Worm (Caenorhabditis elegans) whole organism, L2 larva: ENCODE data around the gene K01D12.1.

Source experiments
- R02D3.7 ChIP-seq: fragments of 150-350 bp; optimal IDR thresholded peaks from 2 replicates; lab custom pipeline; 2014; ENCODE audit warnings: missing biosample characterization, missing genetic modification characterization
- ztf-11 ChIP-seq: sonication (generic microtip); optimal IDR thresholded peaks from 2 replicates; lab custom pipeline; 2017; ENCODE audit warnings: missing biosample characterization, missing genetic modification characterization

- TF ChIP-seq R02D3.7 (tag; lab: Kevin White, UChicago) = no peak
- no peak for TF ChIP-seq ztf-11 (tag; lab: Kevin White, UChicago)
These were observed 50.5 kb downstream of the K01D12.1 start for ce11 chrV:12427826-12428225.
